Fruit fly (Drosophila melanogaster): ENCODE data around the gene tai.

dm6 chr2L:9213626-9214025 lies 47.0 kb downstream of the tai start:
- TF ChIP-seq Myc (optimal IDR thresholded peaks at IDR 0.05) (no peak), h (optimal IDR thresholded peaks at IDR 0.05) (no peak), ttk (optimal IDR thresholded peaks at IDR 0.05) (no peak), psq (optimal IDR thresholded peaks at IDR 0.05) (no peak), Sin3A (optimal IDR thresholded peaks at IDR 0.05) (no peak)

Data from Kc167 (cell line).